Worm (Caenorhabditis elegans) whole organism, mixed stage, embryonic: ENCODE results near the gene rom-4.
"Not testable (repeated sequence)": the region's sequence is repeated elsewhere in the genome, so short reads cannot be mapped to it uniquely, and the experiment has no call there.

Source experiments
- blmp-1 ChIP-seq: fragments of 150-350 bp; optimal IDR thresholded peaks from 2 replicates; lab custom pipeline; 2014; ENCODE audit warnings: missing biosample characterization, missing genetic modification characterization
- ceh-39 ChIP-seq: fragments of 150-350 bp; optimal IDR thresholded peaks from 2 replicates; lab custom pipeline; 2014; ENCODE audit warnings: missing biosample characterization, missing genetic modification characterization
- ceh-43 ChIP-seq: fragments of 200-800 bp; sonication (Bioruptor generic); optimal IDR thresholded peaks from 2 replicates; lab custom pipeline; 2018; ENCODE audit warnings: mild to moderate bottlenecking, missing genetic modification characterization, moderate library complexity, missing compliant biosample characterization
- ceh-83 ChIP-seq: fragments of 200-800 bp; sonication (Bioruptor generic); optimal IDR thresholded peaks from 2 replicates; lab custom pipeline; 2018; ENCODE audit warnings: mild to moderate bottlenecking, missing genetic modification characterization, missing compliant biosample characterization
- ces-1 ChIP-seq: fragments of 150-350 bp; optimal IDR thresholded peaks from 2 replicates; lab custom pipeline; 2014; ENCODE audit warnings: missing biosample characterization, missing genetic modification reagents, missing genetic modification characterization
- cnd-1 ChIP-seq: fragments of 200-800 bp; sonication (Bioruptor generic); optimal IDR thresholded peaks from 2 replicates; lab custom pipeline; 2018; ENCODE audit warnings: mild to moderate bottlenecking, missing genetic modification characterization, missing compliant biosample characterization
- elt-1 ChIP-seq: sonication (generic microtip); optimal IDR thresholded peaks from 2 replicates; lab custom pipeline; 2017; ENCODE audit warnings: missing genetic modification characterization, mild to moderate bottlenecking, missing compliant biosample characterization, antibody characterized with exemption, moderate library complexity, borderline replicate concordance; ENCODE audit not compliant: insufficient read depth
- elt-3 ChIP-seq: fragments of 150-350 bp; optimal IDR thresholded peaks from 2 replicates; lab custom pipeline; 2014; ENCODE audit warnings: missing biosample characterization, missing genetic modification characterization
- flh-1 ChIP-seq: fragments of 200-800 bp; sonication (Bioruptor generic); optimal IDR thresholded peaks from 2 replicates; lab custom pipeline; 2018; ENCODE audit warnings: mild to moderate bottlenecking, missing genetic modification characterization, moderate library complexity, missing compliant biosample characterization
- ham-2 ChIP-seq: fragments of 200-800 bp; sonication (Bioruptor generic); optimal IDR thresholded peaks from 2 replicates; lab custom pipeline; 2018; ENCODE audit warnings: mild to moderate bottlenecking, missing genetic modification characterization, missing compliant biosample characterization
- lin-13 ChIP-seq: fragments of 150-350 bp; optimal IDR thresholded peaks from 2 replicates; lab custom pipeline; 2014; ENCODE audit warnings: missing biosample characterization, missing genetic modification characterization
- lin-32 ChIP-seq: fragments of 200-800 bp; sonication (Bioruptor generic); optimal IDR thresholded peaks from 2 replicates; lab custom pipeline; 2018; ENCODE audit warnings: mild to moderate bottlenecking, missing genetic modification characterization, missing compliant biosample characterization
- lsy-2 ChIP-seq: fragments of 150-350 bp; optimal IDR thresholded peaks from 2 replicates; lab custom pipeline; 2014; ENCODE audit warnings: missing biosample characterization, missing genetic modification characterization
- mab-5 ChIP-seq: fragments of 150-350 bp; optimal IDR thresholded peaks from 2 replicates; lab custom pipeline; 2014; ENCODE audit warnings: missing biosample characterization, missing genetic modification characterization
- mls-2 ChIP-seq: sonication (generic microtip); optimal IDR thresholded peaks from 2 replicates; lab custom pipeline; 2016; ENCODE audit warnings: mild to moderate bottlenecking, missing genetic modification characterization, moderate library complexity, missing compliant biosample characterization
- nhr-12 ChIP-seq: fragments of 150-350 bp; optimal IDR thresholded peaks from 2 replicates; lab custom pipeline; 2014; ENCODE audit warnings: missing biosample characterization, missing genetic modification characterization
- nhr-2 ChIP-seq: fragments of 150-350 bp; optimal IDR thresholded peaks from 2 replicates; lab custom pipeline; 2014; ENCODE audit warnings: missing biosample characterization, missing genetic modification characterization
- nhr-28 ChIP-seq: fragments of 150-350 bp; optimal IDR thresholded peaks from 2 replicates; lab custom pipeline; 2014; ENCODE audit warnings: missing biosample characterization, missing genetic modification characterization
- nhr-76 ChIP-seq: sonication (generic microtip); optimal IDR thresholded peaks from 2 replicates; lab custom pipeline; 2017; ENCODE audit warnings: missing biosample characterization, missing genetic modification characterization
- pha-4 ChIP-seq: fragments of 150-350 bp; optimal IDR thresholded peaks from 2 replicates; lab custom pipeline; 2018; ENCODE audit warnings: missing biosample characterization, missing genetic modification reagents, missing genetic modification characterization
- sem-2 ChIP-seq: fragments of 200-800 bp; sonication (Bioruptor generic); optimal IDR thresholded peaks from 2 replicates; lab custom pipeline; 2018; ENCODE audit warnings: mild to moderate bottlenecking, missing genetic modification characterization, missing compliant biosample characterization
- snpc-4 ChIP-seq: fragments of 150-350 bp; optimal IDR thresholded peaks from 2 replicates; lab custom pipeline; 2014; ENCODE audit warnings: missing biosample characterization, missing genetic modification characterization
- sptf-1 ChIP-seq: sonication (generic microtip); optimal IDR thresholded peaks from 2 replicates; lab custom pipeline; 2017; ENCODE audit warnings: mild to moderate bottlenecking, missing genetic modification characterization, moderate library complexity, missing compliant biosample characterization
- tbx-8 ChIP-seq: fragments of 200-800 bp; sonication (Bioruptor generic); optimal IDR thresholded peaks from 2 replicates; lab custom pipeline; 2018; ENCODE audit warnings: mild to moderate bottlenecking, missing genetic modification characterization, moderate library complexity, missing compliant biosample characterization
- unc-120 ChIP-seq: sonication (generic microtip); optimal IDR thresholded peaks from 2 replicates; lab custom pipeline; 2017; ENCODE audit warnings: missing genetic modification characterization, missing compliant biosample characterization; ENCODE audit not compliant: poor library complexity, severe bottlenecking
- unc-62 ChIP-seq: fragments of 150-350 bp; optimal IDR thresholded peaks from 2 replicates; lab custom pipeline; 2014; ENCODE audit warnings: missing biosample characterization, missing genetic modification reagents, missing genetic modification characterization
- zip-8 ChIP-seq: fragments of 150-350 bp; optimal IDR thresholded peaks from 2 replicates; lab custom pipeline; 2014; ENCODE audit warnings: missing biosample characterization, missing genetic modification characterization
- ztf-11 ChIP-seq: fragments of 150-350 bp; optimal IDR thresholded peaks from 2 replicates; lab custom pipeline; 2014; ENCODE audit warnings: missing biosample characterization, missing genetic modification characterization

Gene rom-4

DNA sequence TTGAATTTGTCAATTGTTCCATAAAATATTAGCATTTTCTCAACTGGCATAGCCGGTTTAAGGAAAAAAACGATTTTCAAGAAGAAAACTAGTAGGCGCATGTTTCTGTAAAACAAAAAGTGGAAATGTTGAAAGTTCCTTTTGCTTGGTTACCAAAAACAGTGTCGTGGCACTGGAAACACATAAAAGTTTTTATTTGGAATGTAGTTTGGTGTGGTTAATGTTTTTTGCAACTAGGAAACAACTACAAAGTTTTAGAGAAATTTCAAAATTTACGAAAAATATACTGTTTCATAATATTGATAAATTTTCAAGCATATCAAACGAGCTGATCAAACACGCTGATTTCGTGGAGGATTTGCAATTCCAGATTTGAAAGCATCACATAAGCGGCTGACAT lies 50.1 kb downstream of the rom-4 start, which contains the start of gene clec-195:
Gene clec-195, minus strand, starts transcription at position 101 of the 400 bp plus-strand sequence.
- no peak for TF ChIP-seq unc-120 (tag; lab: Kevin White, UChicago)
- TF ChIP-seq lin-13 (tag; lab: Kevin White, UChicago): no peak
- no peak for TF ChIP-seq sptf-1 (tag; lab: Kevin White, UChicago)
- no peak for TF ChIP-seq pha-4 (tag; lab: Kevin White, UChicago)
- TF ChIP-seq nhr-2: no peak
- no peak for TF ChIP-seq lin-32 (GFP tag; lab: Kevin White, UChicago)
- no peak for TF ChIP-seq mls-2 (tag; lab: Kevin White, UChicago)
- TF ChIP-seq ham-2 (GFP tag; lab: Kevin White, UChicago): no peak

DNA sequence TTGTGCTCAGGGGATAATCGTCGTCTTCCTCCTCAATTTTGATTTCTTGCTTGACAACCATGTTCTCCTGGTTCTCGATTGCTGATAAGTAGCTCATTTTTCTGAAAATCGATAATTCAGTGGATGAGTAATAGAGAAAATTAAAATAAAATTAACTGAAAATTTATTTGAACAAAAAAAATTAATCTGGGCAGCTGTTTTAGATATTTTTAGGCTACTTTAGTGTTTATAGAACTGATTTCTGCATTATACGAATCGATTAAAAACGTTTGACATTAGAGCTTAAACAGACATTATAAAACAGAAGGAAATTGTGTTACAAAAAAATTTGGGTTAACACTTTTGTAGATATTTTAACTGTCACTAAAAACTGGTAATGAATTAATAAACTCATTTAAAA lies 52.6 kb downstream of the rom-4 start, which contains the start of gene athp-3:
Gene athp-3, minus strand, starts transcription at position 101 of the 400 bp plus-strand sequence.
- TF ChIP-seq ces-1 (GFP tag; lab: Kevin White, UChicago) (no peak), pha-4 (tag; lab: Kevin White, UChicago) (no peak), lin-13 (tag; lab: Kevin White, UChicago) (no peak), unc-120 (tag; lab: Kevin White, UChicago) (no peak), ztf-11 (tag; lab: Kevin White, UChicago) (no peak), mls-2 (tag; lab: Kevin White, UChicago) (no peak), ceh-43 (GFP tag; lab: Kevin White, UChicago) (no peak), elt-1 (tag; lab: Kevin White, UChicago) (no peak), tbx-8 (GFP tag; lab: Kevin White, UChicago) (no peak), flh-1 (no peak), lsy-2 (tag; lab: Kevin White, UChicago) (no peak), ceh-83 (GFP tag; lab: Kevin White, UChicago) (no peak), nhr-28 (no peak)

DNA sequence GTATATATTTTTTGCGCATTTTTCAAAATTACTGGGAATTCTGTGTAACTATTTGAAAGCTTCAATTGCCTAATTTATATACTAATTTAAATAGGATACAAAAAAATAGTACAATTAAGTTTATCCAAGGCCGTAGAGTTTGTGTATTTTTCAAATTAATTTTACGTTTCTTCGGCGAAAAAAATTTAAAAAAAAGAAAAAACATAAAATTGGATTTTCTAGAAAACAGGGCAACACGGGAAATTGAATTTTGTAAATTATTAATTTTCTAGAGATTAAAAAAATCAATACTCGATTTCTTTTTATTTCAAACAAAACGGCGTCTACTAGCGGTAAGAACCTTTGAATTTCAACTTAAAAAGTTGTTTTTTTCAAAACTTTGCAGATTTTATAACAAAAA lies 57.6 kb downstream of the rom-4 start, which contains the start of gene Y116A8C.23:
Gene Y116A8C.23, plus strand, starts transcription at position 301 of the 400 bp plus-strand sequence.
- TF ChIP-seq ceh-83 (GFP tag; lab: Kevin White, UChicago) (no peak), lin-32 (GFP tag; lab: Kevin White, UChicago) (no peak), sem-2 (GFP tag; lab: Kevin White, UChicago) (no peak), cnd-1 (no peak), nhr-76 (no peak), ces-1 (GFP tag; lab: Kevin White, UChicago) (no peak), mls-2 (tag; lab: Kevin White, UChicago) (no peak), elt-3 (tag; lab: Kevin White, UChicago) (no peak), unc-62 (GFP tag; lab: Kevin White, UChicago) (no peak), nhr-2 (no peak), ceh-39 (no peak), tbx-8 (GFP tag; lab: Kevin White, UChicago) (no peak), ceh-43 (GFP tag; lab: Kevin White, UChicago) (no peak), zip-8 (no peak), nhr-12 (tag; lab: Kevin White, UChicago) (no peak), unc-120 (tag; lab: Kevin White, UChicago) (no peak), mab-5 (tag; lab: Kevin White, UChicago) (no peak), snpc-4 (tag; lab: Kevin White, UChicago) (no peak), blmp-1 (tag; lab: Kevin White, UChicago) (no peak)

ce11 chrIV:17058036-17058435 lies 62.4 kb downstream of the rom-4 start, which contains the start of gene Y116A8C.44:
Gene Y116A8C.44, minus strand, starts transcription at chrIV:17058136.
- TF ChIP-seq nhr-2 (no peak), lin-32 (GFP tag; lab: Kevin White, UChicago) (no peak), lin-13 (tag; lab: Kevin White, UChicago) (no peak), nhr-12 (tag; lab: Kevin White, UChicago) (no peak), ceh-43 (GFP tag; lab: Kevin White, UChicago) (no peak), flh-1 (no peak), zip-8 (no peak)

- not testable (repeated sequence) for TF ChIP-seq lsy-2 (tag; lab: Kevin White, UChicago); ham-2 (GFP tag; lab: Kevin White, UChicago); elt-3 (tag; lab: Kevin White, UChicago)
Measured at ce11 chrIV:17063700-17064099, 68.1 kb downstream of the rom-4 start, which contains the start of gene Y116A8C.467. Gene Y116A8C.467, minus strand, starts transcription at chrIV:17063800.
